Fruit fly (Drosophila melanogaster) whole organism, embryonic: ENCODE measurements around the gene Rchy1.

ENCODE experiments used
- ATbp ChIP-seq: fragments of 200-800 bp; sonication (Bioruptor generic); optimal IDR thresholded peaks from 2 replicates; lab custom pipeline; 2017; ENCODE audit warnings: missing biosample characterization, mild to moderate bottlenecking, missing genetic modification characterization, missing genetic modification reagents
- Ada2b ChIP-seq: fragments of 200-800 bp; sonication (Bioruptor generic); IDR thresholded peaks from 2 replicates; pipeline ENCODE4 v1.3.6; 2022; ENCODE audit warnings: missing biosample characterization, missing genetic modification characterization
- Atf6 ChIP-seq: fragments of 200-800 bp; sonication (Bioruptor generic); IDR thresholded peaks from 2 replicates; pipeline ENCODE4 v1.3.6; 2022; ENCODE audit warnings: missing biosample characterization, missing genetic modification characterization
- Bgb ChIP-seq: fragments of 200-800 bp; sonication (Bioruptor generic); IDR thresholded peaks from 2 replicates; pipeline ENCODE4 v1.3.6; 2022; ENCODE audit warnings: missing biosample characterization, missing genetic modification characterization; ENCODE audit not compliant: partially characterized antibody
- CG1233 ChIP-seq: fragments of 200-800 bp; sonication (Bioruptor generic); optimal IDR thresholded peaks from 4 replicates; lab custom pipeline; 2018; ENCODE audit warnings: missing biosample characterization, mild to moderate bottlenecking, missing genetic modification characterization
- CG12659 ChIP-seq: fragments of 200-800 bp; sonication (Bioruptor generic); optimal IDR thresholded peaks from 3 replicates; lab custom pipeline; 2017; ENCODE audit warnings: mild to moderate bottlenecking, missing biosample characterization, missing genetic modification reagents, missing genetic modification characterization
- CG12942 ChIP-seq: fragments of 200-800 bp; sonication (Bioruptor generic); optimal IDR thresholded peaks from 3 replicates; lab custom pipeline; 2016; ENCODE audit warnings: missing biosample characterization, missing genetic modification characterization
- CG15696 ChIP-seq: fragments of 200-800 bp; sonication (Bioruptor generic); optimal IDR thresholded peaks from 2 replicates; lab custom pipeline; 2019; ENCODE audit warnings: missing biosample characterization, mild to moderate bottlenecking, missing genetic modification characterization, moderate library complexity
- CG17361 ChIP-seq: fragments of 200-800 bp; sonication (Bioruptor generic); IDR thresholded peaks from 3 replicates; pipeline ENCODE4 v1.3.6; 2022; ENCODE audit warnings: missing biosample characterization, missing genetic modification characterization
- CG2199 ChIP-seq: fragments of 200-800 bp; sonication (Bioruptor generic); IDR thresholded peaks from 3 replicates; pipeline ENCODE4 v1.3.6; 2022; ENCODE audit warnings: missing biosample characterization, missing genetic modification characterization
- CG30403 ChIP-seq: fragments of 200-800 bp; sonication (Bioruptor generic); optimal IDR thresholded peaks from 3 replicates; lab custom pipeline; 2016; ENCODE audit warnings: missing biosample characterization, missing genetic modification characterization
- CG31388 ChIP-seq: fragments of 200-800 bp; sonication (Bioruptor generic); optimal IDR thresholded peaks from 2 replicates; lab custom pipeline; 2016; ENCODE audit warnings: missing biosample characterization, missing genetic modification characterization
- CG31441 ChIP-seq: fragments of 200-800 bp; sonication (Bioruptor generic); IDR thresholded peaks from 2 replicates; pipeline ENCODE4 v1.3.6; 2022; ENCODE audit warnings: missing biosample characterization, missing genetic modification characterization
- CG34224 ChIP-seq: fragments of 200-800 bp; sonication (Bioruptor generic); IDR thresholded peaks from 3 replicates; pipeline ENCODE4 v1.3.6; 2022; ENCODE audit warnings: missing biosample characterization, missing genetic modification characterization; ENCODE audit not compliant: partially characterized antibody
- CG34422 ChIP-seq: fragments of 200-800 bp; sonication (Bioruptor generic); IDR thresholded peaks from 3 replicates; pipeline ENCODE4 v1.3.6; 2022; ENCODE audit warnings: missing biosample characterization, missing genetic modification characterization
- CG3838 ChIP-seq: fragments of 200-800 bp; sonication (Bioruptor generic); optimal IDR thresholded peaks from 3 replicates; lab custom pipeline; 2016; ENCODE audit warnings: missing biosample characterization, missing genetic modification characterization
- CG4730 ChIP-seq: fragments of 200-800 bp; sonication (Bioruptor generic); IDR thresholded peaks from 2 replicates; pipeline ENCODE4 v1.3.6; 2022; ENCODE audit warnings: missing biosample characterization, missing genetic modification characterization
- CG6175 ChIP-seq: fragments of 200-800 bp; sonication (Bioruptor generic); IDR thresholded peaks from 3 replicates; pipeline ENCODE4 v1.3.6; 2022; ENCODE audit warnings: missing biosample characterization, missing genetic modification characterization
- CG6765 ChIP-seq: fragments of 200-800 bp; sonication (Bioruptor generic); optimal IDR thresholded peaks from 3 replicates; lab custom pipeline; 2017; ENCODE audit warnings: missing biosample characterization, mild to moderate bottlenecking, missing genetic modification characterization
- CG7556 ChIP-seq: fragments of 200-800 bp; sonication (Bioruptor generic); optimal IDR thresholded peaks from 2 replicates; lab custom pipeline; 2017; ENCODE audit warnings: missing biosample characterization, mild to moderate bottlenecking, missing genetic modification characterization
- CG8281 ChIP-seq: fragments of 200-800 bp; sonication (Bioruptor generic); optimal IDR thresholded peaks from 2 replicates; lab custom pipeline; 2018; ENCODE audit warnings: missing biosample characterization, mild to moderate bottlenecking, missing genetic modification characterization, moderate library complexity
- CG9437 ChIP-seq: fragments of 200-800 bp; sonication (Bioruptor generic); optimal IDR thresholded peaks from 2 replicates; lab custom pipeline; 2018; ENCODE audit warnings: missing biosample characterization, mild to moderate bottlenecking, missing genetic modification characterization
- CG9727 ChIP-seq: fragments of 200-800 bp; sonication (Bioruptor generic); optimal IDR thresholded peaks from 3 replicates; lab custom pipeline; 2017; ENCODE audit warnings: missing biosample characterization, mild to moderate bottlenecking, missing genetic modification characterization
- Deaf1 ChIP-seq: fragments of 200-800 bp; optimal IDR thresholded peaks from 3 replicates; lab custom pipeline; 2019; ENCODE audit warnings: missing biosample characterization, mild to moderate bottlenecking, missing genetic modification characterization, moderate library complexity
- Dip3 ChIP-seq: fragments of 200-800 bp; sonication (Bioruptor generic); optimal IDR thresholded peaks from 3 replicates; lab custom pipeline; 2016; ENCODE audit warnings: missing biosample characterization, missing genetic modification characterization
- Hr51 ChIP-seq, 2 experiments: fragments of 200-800 bp; sonication (Bioruptor generic); optimal IDR thresholded peaks; 2 replicates in 1 of 2; 3 replicates in 1 of 2; lab custom pipeline; 2016 to 2018; ENCODE audit warnings: missing biosample characterization in 2 of 2, missing genetic modification characterization in 2 of 2, mild to moderate bottlenecking in 1 of 2, moderate library complexity in 1 of 2
- Mad ChIP-seq: fragments of 200-800 bp; sonication (Bioruptor generic); optimal IDR thresholded peaks from 2 replicates; lab custom pipeline; 2016; ENCODE audit warnings: missing biosample characterization, missing genetic modification characterization
- Oli ChIP-seq: fragments of 200-800 bp; sonication (Bioruptor generic); optimal IDR thresholded peaks from 2 replicates; lab custom pipeline; 2018; ENCODE audit warnings: missing biosample characterization, mild to moderate bottlenecking, missing genetic modification characterization, moderate library complexity
- Sox102F ChIP-seq: fragments of 200-800 bp; sonication (Bioruptor generic); optimal IDR thresholded peaks from 2 replicates; lab custom pipeline; 2018; ENCODE audit warnings: missing biosample characterization, mild to moderate bottlenecking, missing genetic modification characterization, moderate library complexity
- Tbp ChIP-seq: fragments of >200 bp; optimal IDR thresholded peaks from 2 replicates; lab custom pipeline; 2018; ENCODE audit warnings: missing biosample characterization, missing genetic modification characterization
- Xrp1 ChIP-seq: fragments of 200-800 bp; sonication (Bioruptor generic); IDR thresholded peaks from 2 replicates; pipeline ENCODE4 v1.3.6; 2022; ENCODE audit warnings: missing biosample characterization, missing genetic modification characterization
- amos ChIP-seq: fragments of 200-800 bp; sonication (Bioruptor generic); IDR thresholded peaks from 2 replicates; pipeline ENCODE4 v1.3.6; 2022; ENCODE audit warnings: missing biosample characterization, missing genetic modification characterization; ENCODE audit not compliant: partially characterized antibody
- bab2 ChIP-seq: fragments of 200-800 bp; sonication (Bioruptor generic); optimal IDR thresholded peaks from 2 replicates; lab custom pipeline; 2016; ENCODE audit warnings: missing biosample characterization, missing genetic modification characterization
- br ChIP-seq: fragments of >200 bp; optimal IDR thresholded peaks from 2 replicates; lab custom pipeline; 2017
- cad ChIP-seq: fragments of >200 bp; optimal IDR thresholded peaks from 2 replicates; lab custom pipeline; 2017; ENCODE audit warnings: missing biosample characterization, missing genetic modification characterization
- chm ChIP-seq: fragments of 200-800 bp; sonication (Bioruptor generic); IDR thresholded peaks from 2 replicates; pipeline ENCODE4 v1.3.6; 2022; ENCODE audit warnings: missing biosample characterization, missing genetic modification characterization
- corto ChIP-seq: fragments of 200-800 bp; sonication (Bioruptor generic); optimal IDR thresholded peaks from 2 replicates; lab custom pipeline; 2016; ENCODE audit warnings: missing biosample characterization, mild to moderate bottlenecking, missing genetic modification characterization, moderate library complexity
- emc ChIP-seq: fragments of 200-800 bp; sonication (Bioruptor generic); optimal IDR thresholded peaks from 2 replicates; lab custom pipeline; 2016; ENCODE audit warnings: missing biosample characterization, missing genetic modification characterization
- fd102C ChIP-seq: fragments of 200-800 bp; sonication (Bioruptor generic); optimal IDR thresholded peaks from 2 replicates; lab custom pipeline; 2018; ENCODE audit warnings: missing biosample characterization, mild to moderate bottlenecking, missing genetic modification characterization, moderate library complexity
- hbn ChIP-seq: fragments of 200-800 bp; sonication (Bioruptor generic); IDR thresholded peaks from 2 replicates; pipeline ENCODE4 v1.3.6; 2022; ENCODE audit warnings: missing biosample characterization, missing genetic modification characterization; ENCODE audit not compliant: partially characterized antibody
- hth ChIP-seq: fragments of >200 bp; optimal IDR thresholded peaks from 2 replicates; lab custom pipeline; 2017; ENCODE audit warnings: inconsistent platforms
- jing ChIP-seq: fragments of 200-800 bp; sonication (Bioruptor generic); optimal IDR thresholded peaks from 2 replicates; lab custom pipeline; 2018; ENCODE audit warnings: missing biosample characterization, mild to moderate bottlenecking, missing genetic modification characterization
- lab ChIP-seq: fragments of 200-800 bp; sonication (Bioruptor generic); optimal IDR thresholded peaks from 3 replicates; lab custom pipeline; 2017; ENCODE audit warnings: missing biosample characterization, missing genetic modification characterization, mild to moderate bottlenecking, moderate library complexity, missing genetic modification reagents
- lbe ChIP-seq: fragments of 200-800 bp; sonication (Bioruptor generic); optimal IDR thresholded peaks from 2 replicates; lab custom pipeline; 2016; ENCODE audit warnings: missing biosample characterization, mild to moderate bottlenecking, missing genetic modification characterization
- org-1 ChIP-seq: fragments of 200-800 bp; sonication (Bioruptor generic); optimal IDR thresholded peaks from 2 replicates; lab custom pipeline; 2017; ENCODE audit warnings: missing biosample characterization, missing genetic modification characterization
- p53 ChIP-seq: fragments of 200-800 bp; sonication (Bioruptor generic); optimal IDR thresholded peaks from 2 replicates; lab custom pipeline; 2016; ENCODE audit warnings: missing biosample characterization, missing genetic modification characterization
- pfk ChIP-seq: fragments of 200-800 bp; sonication (Bioruptor generic); optimal IDR thresholded peaks from 2 replicates; lab custom pipeline; 2018; ENCODE audit warnings: missing biosample characterization, mild to moderate bottlenecking, missing genetic modification characterization, moderate library complexity
- ranshi ChIP-seq: fragments of 200-800 bp; sonication (Bioruptor generic); IDR thresholded peaks from 2 replicates; pipeline ENCODE4 v1.3.6; 2022; ENCODE audit warnings: missing biosample characterization, missing genetic modification characterization
- salm ChIP-seq: fragments of 200-800 bp; sonication (Bioruptor generic); optimal IDR thresholded peaks from 2 replicates; lab custom pipeline; 2018; ENCODE audit warnings: missing biosample characterization, mild to moderate bottlenecking, missing genetic modification characterization
- sens-2 ChIP-seq: fragments of 200-800 bp; sonication (Bioruptor generic); IDR thresholded peaks from 2 replicates; pipeline ENCODE4 v1.3.6; 2022; ENCODE audit warnings: missing biosample characterization, missing genetic modification characterization
- shn ChIP-seq: fragments of 200-800 bp; sonication (Bioruptor generic); optimal IDR thresholded peaks from 3 replicates; lab custom pipeline; 2016; ENCODE audit warnings: missing biosample characterization, missing genetic modification characterization
- sug ChIP-seq: fragments of 200-800 bp; optimal IDR thresholded peaks from 2 replicates; lab custom pipeline; 2019; ENCODE audit warnings: missing biosample characterization, mild to moderate bottlenecking, missing genetic modification characterization, moderate library complexity

The Rchy1 gene

dm6 chr2L:6498448-6498847 is 33.0 kb upstream of the Rchy1 start, which contains the start of gene CG31637 (continued):
- TF ChIP-seq ranshi (GFP tag; lab: Robert Waterston, UW) (no peak), fd102C (GFP tag; lab: Kevin White, UChicago) (no peak), Hr51 (GFP tag; optimal IDR thresholded peaks at IDR 0.05; lab: Kevin White, UChicago) (no peak), CG31441 (GFP tag; lab: Robert Waterston, UW) (peak; percentile 59; the same call in 1 of the 2 replicates), Oli (tag; lab: Kevin White, UChicago) (no peak), CG6175 (GFP tag; lab: Robert Waterston, UW) (no peak), cad (GFP tag; lab: Kevin White, UChicago) (no peak), salm (tag; lab: Kevin White, UChicago) (peak; percentile 34), p53 (GFP tag; lab: Kevin White, UChicago) (peak; percentile 21), Ada2b (GFP tag; lab: Robert Waterston, UW) (no peak), Tbp (GFP tag; lab: Kevin White, UChicago) (no peak), amos (GFP tag; lab: Robert Waterston, UW) (peak; percentile 50; the same call in 1 of the 2 replicates), CG34224 (peak; percentile 47), chm (GFP tag; lab: Robert Waterston, UW) (peak; percentile 81), CG9437 (no peak), CG1233 (GFP tag; lab: Kevin White, UChicago) (no peak), CG9727 (GFP tag; lab: Kevin White, UChicago) (no peak), lab (peak; percentile 49), hth (lab: Kevin White, UChicago) (no peak), bab2 (GFP tag; lab: Kevin White, UChicago) (no peak), CG34422 (GFP tag; lab: Robert Waterston, UW) (peak; percentile 44; the same call in 1 of the 3 replicates), ATbp (GFP tag; lab: Kevin White, UChicago) (no peak), CG17361 (GFP tag; lab: Robert Waterston, UW) (0 out of 3 replicates have a peak, but pooled peaks have one; percentile 13), lbe (no peak), sens-2 (no peak), hbn (no peak), corto (no peak), CG8281 (tag; lab: Kevin White, UChicago) (no peak), CG31388 (no peak), org-1 (GFP tag; lab: Kevin White, UChicago) (no peak), CG3838 (no peak), Sox102F (GFP tag; lab: Kevin White, UChicago) (no peak), Deaf1 (peak; percentile 58), Dip3 (GFP tag; lab: Kevin White, UChicago) (no peak), CG15696 (tag; lab: Kevin White, UChicago) (no peak), shn (GFP tag; lab: Kevin White, UChicago) (no peak), CG12659 (GFP tag; lab: Kevin White, UChicago) (peak; percentile 82), CG12942 (GFP tag; lab: Kevin White, UChicago) (no peak), CG6765 (peak; percentile 23), Mad (peak; percentile 19), Atf6 (GFP tag; lab: Robert Waterston, UW) (no peak), CG2199 (GFP tag; lab: Robert Waterston, UW) (0 out of 3 replicates have a peak, but pooled peaks have one; percentile 11), pfk (GFP tag; lab: Kevin White, UChicago) (no peak), CG30403 (GFP tag; lab: Kevin White, UChicago) (no peak), Bgb (GFP tag; lab: Robert Waterston, UW) (peak; percentile 32; the same call in 1 of the 2 replicates), sug (tag; lab: Kevin White, UChicago) (peak; percentile 49), jing (GFP tag; lab: Kevin White, UChicago) (no peak), CG4730 (GFP tag; lab: Robert Waterston, UW) (no peak), CG7556 (GFP tag; lab: Kevin White, UChicago) (no peak), emc (GFP tag; lab: Kevin White, UChicago) (no peak), Xrp1 (GFP tag; lab: Robert Waterston, UW) (peak; percentile 17; the same call in 1 of the 2 replicates), br (no peak)
